Fruit fly (Drosophila melanogaster): ENCODE results near the gene CG14143.

The CG14143 gene

dm6 chr3L:11148478-11149251 lies 13.9 kb downstream of the CG14143 start (continued):
- TF ChIP-seq en (GFP tag; optimal IDR thresholded peaks at IDR 0.05) (no peak), CG2116 (GFP tag; optimal IDR thresholded peaks at IDR 0.05) (no peak), C15 (GFP tag; IDR thresholded peaks at IDR 0.05) (no peak), CG16863 (GFP tag; optimal IDR thresholded peaks at IDR 0.05) (peak; percentile 23), ftz-f1 (GFP tag; optimal IDR thresholded peaks at IDR 0.05) (no peak), CG4707 (GFP tag; optimal IDR thresholded peaks at IDR 0.05) (peak; percentile 38), CG17829 (tag; optimal IDR thresholded peaks at IDR 0.05) (peak; percentile 51), tio (GFP tag; optimal IDR thresholded peaks at IDR 0.05) (no peak), nau (GFP tag; optimal IDR thresholded peaks at IDR 0.05) (peak; percentile 38), ems (GFP tag; optimal IDR thresholded peaks at IDR 0.05) (peak; percentile 3), ap (GFP tag; IDR thresholded peaks at IDR 0.05) (0 out of 2 replicates have a peak, but pooled peaks have one; percentile 44), gro (GFP tag; optimal IDR thresholded peaks at IDR 0.05) (no peak), unc-4 (GFP tag; IDR thresholded peaks at IDR 0.05; ENCODE audit: partially characterized antibody) (no peak), NK7.1 (GFP tag; optimal IDR thresholded peaks at IDR 0.05) (no peak), CG6254 (GFP tag; optimal IDR thresholded peaks at IDR 0.05) (peak; percentile 56), sqz (GFP tag; optimal IDR thresholded peaks at IDR 0.05) (no peak), Antp (GFP tag; optimal IDR thresholded peaks at IDR 0.05) (no peak), CG13287 (GFP tag; IDR thresholded peaks at IDR 0.05; ENCODE audit: partially characterized antibody) (no peak), CG3163 (GFP tag; optimal IDR thresholded peaks at IDR 0.05) (no peak), Dek (tag; optimal IDR thresholded peaks at IDR 0.05) (no peak), CG9932 (GFP tag; IDR thresholded peaks at IDR 0.05) (no peak), CG1529 (GFP tag; optimal IDR thresholded peaks at IDR 0.05) (peak; percentile 48), CG11560 (tag; IDR thresholded peaks at IDR 0.05) (no peak), GATAe (GFP tag; conservative IDR thresholded peaks at IDR 0.05) (no peak), lbe (GFP tag; optimal IDR thresholded peaks at IDR 0.05) (no peak), Chrac-16 (GFP tag; optimal IDR thresholded peaks at IDR 0.05) (peak; percentile 14), CG11085 (GFP tag; IDR thresholded peaks at IDR 0.05) (no peak), prd (optimal IDR thresholded peaks at IDR 0.05) (no peak), prd (GFP tag; IDR thresholded peaks at IDR 0.05) (peak; percentile 56; the same call in 2 of the 3 replicates), ken (GFP tag; IDR thresholded peaks at IDR 0.05) (no peak), gcm (GFP tag; optimal IDR thresholded peaks at IDR 0.05) (peak; percentile 16), CG17802 (tag; optimal IDR thresholded peaks at IDR 0.05) (peak; percentile 17), CG12744 (GFP tag; optimal IDR thresholded peaks at IDR 0.05) (no peak), Neu2 (GFP tag; optimal IDR thresholded peaks at IDR 0.05; ENCODE audit: borderline replicate concordance) (no peak), CG4854 (GFP tag; optimal IDR thresholded peaks at IDR 0.05) (no peak), bab2 (GFP tag; optimal IDR thresholded peaks at IDR 0.05) (no peak), mirr (GFP tag; optimal IDR thresholded peaks at IDR 0.05) (no peak), CG1603 (tag; optimal IDR thresholded peaks at IDR 0.05) (peak; percentile 39), CG11093 (GFP tag; IDR thresholded peaks at IDR 0.05) (no peak), gsb (GFP tag; IDR thresholded peaks at IDR 0.05) (no peak), Hey (tag; optimal IDR thresholded peaks at IDR 0.05) (no peak), insv (GFP tag; optimal IDR thresholded peaks at IDR 0.05) (no peak), Atf-2 (GFP tag; optimal IDR thresholded peaks at IDR 0.05) (no peak), mld (GFP tag; IDR thresholded peaks at IDR 0.05; ENCODE audit: partially characterized antibody) (no peak), CkIIα-i1 (GFP tag; IDR thresholded peaks at IDR 0.05) (no peak), CG3995 (GFP tag; optimal IDR thresholded peaks at IDR 0.05) (no peak), trh (GFP tag; optimal IDR thresholded peaks at IDR 0.05) (no peak), CG15011 (GFP tag; optimal IDR thresholded peaks at IDR 0.05) (no peak), Dip2 (GFP tag; IDR thresholded peaks at IDR 0.05) (no peak), CG8089 (GFP tag; optimal IDR thresholded peaks at IDR 0.05) (no peak)

Data from whole organism, embryonic.